Worm (Caenorhabditis elegans): ENCODE results near the gene F46H5.2.

F46H5.2 gene

ce11 chrX:7242878-7243277 lies 22.6 kb upstream of the F46H5.2 start, which contains the start of gene F46H5.7:
Gene F46H5.7, minus strand, starts transcription at chrX:7242983.
- TF ChIP-seq tbx-11 (GFP tag; IDR thresholded peaks at IDR 0.05): no peak
- no peak for TF ChIP-seq ceh-36 (tag; optimal IDR thresholded peaks at IDR 0.05)
- no peak for TF ChIP-seq pes-1 (GFP tag; IDR thresholded peaks at IDR 0.05)
- TF ChIP-seq ets-7 (tag; optimal IDR thresholded peaks at IDR 0.05): no peak
- no peak for TF ChIP-seq scrt-1 (GFP tag; IDR thresholded peaks at IDR 0.05)
- TF ChIP-seq tra-4 (tag; optimal IDR thresholded peaks at IDR 0.05): no peak
- TF ChIP-seq F13C5.2 (tag; optimal IDR thresholded peaks at IDR 0.05): no peak
- no peak for TF ChIP-seq ama-1 (optimal IDR thresholded peaks at IDR 0.05)
- no peak for TF ChIP-seq tbx-37 (GFP tag; conservative IDR thresholded peaks at IDR 0.05)
- TF ChIP-seq aly-1 (tag; optimal IDR thresholded peaks at IDR 0.05): no peak
- TF ChIP-seq ceh-13 (GFP tag; optimal IDR thresholded peaks at IDR 0.05): no peak
- TF ChIP-seq B0310.2 (tag; optimal IDR thresholded peaks at IDR 0.05): no peak

DNA sequence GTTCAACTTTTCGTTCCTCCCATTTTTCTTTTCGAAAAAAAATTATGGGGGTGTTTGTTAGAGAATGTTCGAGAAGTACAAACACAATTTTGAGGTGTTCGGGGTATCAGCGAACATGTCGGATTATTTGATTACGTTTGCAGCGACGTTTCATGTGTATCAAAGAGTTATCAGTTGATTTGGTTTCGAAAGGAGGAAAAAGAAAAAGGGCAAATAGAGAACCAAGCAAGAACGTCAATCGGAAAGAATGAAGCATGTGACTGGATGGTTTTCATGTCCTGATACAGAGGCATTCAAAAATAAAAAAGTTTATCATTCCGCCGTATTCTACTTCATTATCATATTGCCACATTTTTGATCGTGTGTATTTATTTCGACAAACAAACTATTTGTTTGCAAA lies 20.7 kb upstream of the F46H5.2 start:
- TF ChIP-seq ets-7 (tag; optimal IDR thresholded peaks at IDR 0.05) (no peak), ama-1 (optimal IDR thresholded peaks at IDR 0.05) (no peak), flt-1 (GFP tag; IDR thresholded peaks at IDR 0.05) (no peak), ceh-13 (GFP tag; optimal IDR thresholded peaks at IDR 0.05) (no peak)

- TF ChIP-seq scrt-1 (GFP tag; IDR thresholded peaks at IDR 0.05) (0 out of 2 replicates have a peak, but pooled peaks have one; percentile 21), ets-7 (tag; optimal IDR thresholded peaks at IDR 0.05) (no peak), F13C5.2 (tag; optimal IDR thresholded peaks at IDR 0.05) (peak; percentile 53)
Observed at ce11 chrX:7254558-7254957, 10.9 kb upstream of the F46H5.2 start, which contains the start of gene F46H5.4. Gene F46H5.4, minus strand, starts transcription at chrX:7254610.

- TF ChIP-seq aly-1 (tag; optimal IDR thresholded peaks at IDR 0.05) (no peak), ceh-13 (GFP tag; optimal IDR thresholded peaks at IDR 0.05) (no peak), ets-7 (tag; optimal IDR thresholded peaks at IDR 0.05) (no peak), pes-1 (GFP tag; IDR thresholded peaks at IDR 0.05) (no peak), ama-1 (optimal IDR thresholded peaks at IDR 0.05) (no peak), hmg-4 (GFP tag; optimal IDR thresholded peaks at IDR 0.05) (no peak), tra-4 (tag; optimal IDR thresholded peaks at IDR 0.05) (no peak), sea-1 (GFP tag; conservative IDR thresholded peaks at IDR 0.05) (no peak), tbx-37 (GFP tag; conservative IDR thresholded peaks at IDR 0.05) (no peak), B0310.2 (tag; optimal IDR thresholded peaks at IDR 0.05) (no peak), flt-1 (GFP tag; IDR thresholded peaks at IDR 0.05) (no peak), tbx-11 (GFP tag; IDR thresholded peaks at IDR 0.05) (no peak), ceh-36 (tag; optimal IDR thresholded peaks at IDR 0.05) (no peak)
Observed at ce11 chrX:7256891-7257290, 8.6 kb upstream of the F46H5.2 start, which contains the start of gene F46H5.5. Gene F46H5.5, minus strand, starts transcription at chrX:7256991.

DNA sequence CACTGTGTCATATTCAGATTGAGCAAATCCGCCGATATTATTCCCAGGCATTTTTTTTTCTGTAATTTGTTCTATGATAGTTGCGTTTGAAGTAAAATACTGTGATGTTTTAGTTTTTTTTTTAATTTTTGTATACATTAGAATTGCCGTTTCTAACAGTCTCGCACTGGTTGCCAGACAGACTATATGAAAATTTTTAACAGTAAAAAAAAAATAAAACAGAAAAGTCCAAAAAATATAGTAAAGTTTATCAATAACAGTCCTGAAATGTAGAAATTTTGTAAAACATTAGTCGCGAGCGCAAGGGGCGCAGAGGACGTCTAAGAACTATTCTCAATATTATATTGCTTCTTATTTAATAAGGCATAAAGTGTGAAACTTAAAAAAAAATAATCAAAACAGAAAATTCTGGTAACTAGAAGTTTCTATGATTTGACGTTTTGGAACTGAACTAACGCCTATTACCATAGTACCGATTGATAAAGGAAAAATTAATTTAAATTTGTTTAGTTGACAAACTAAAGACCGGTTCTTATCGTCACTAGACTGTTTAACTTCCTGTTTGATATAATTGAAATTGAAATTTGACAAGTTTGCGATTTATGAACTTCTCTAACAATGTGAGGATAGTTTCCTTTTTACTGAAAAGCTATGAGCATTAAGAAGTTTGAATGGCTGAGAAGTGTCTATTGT lies 5.0 kb upstream of the F46H5.2 start, which contains the start of gene lact-1:
Gene lact-1, minus strand, starts transcription at position 51 of the 693 bp plus-strand sequence.
- TF ChIP-seq sea-1 (GFP tag; conservative IDR thresholded peaks at IDR 0.05): no peak
- no peak for TF ChIP-seq aly-1 (tag; optimal IDR thresholded peaks at IDR 0.05)
- no peak for TF ChIP-seq flt-1 (GFP tag; IDR thresholded peaks at IDR 0.05)
- TF ChIP-seq tbx-11 (GFP tag; IDR thresholded peaks at IDR 0.05): no peak
- TF ChIP-seq hmg-4 (GFP tag; optimal IDR thresholded peaks at IDR 0.05): no peak
- TF ChIP-seq tra-4 (tag; optimal IDR thresholded peaks at IDR 0.05): no peak
- TF ChIP-seq ceh-36 (tag; optimal IDR thresholded peaks at IDR 0.05): no peak
- TF ChIP-seq hnd-1 (tag; optimal IDR thresholded peaks at IDR 0.05): no peak
- TF ChIP-seq hmbx-1 (tag; optimal IDR thresholded peaks at IDR 0.05): no peak
- TF ChIP-seq ama-1 (optimal IDR thresholded peaks at IDR 0.05): no peak
- TF ChIP-seq scrt-1 (GFP tag; IDR thresholded peaks at IDR 0.05): no peak
- TF ChIP-seq B0310.2 (tag; optimal IDR thresholded peaks at IDR 0.05): no peak
- TF ChIP-seq ceh-13 (GFP tag; optimal IDR thresholded peaks at IDR 0.05): no peak
- no peak for TF ChIP-seq pes-1 (GFP tag; IDR thresholded peaks at IDR 0.05)
- no peak for TF ChIP-seq F13C5.2 (tag; optimal IDR thresholded peaks at IDR 0.05)
- TF ChIP-seq tbx-37 (GFP tag; conservative IDR thresholded peaks at IDR 0.05): no peak
- TF ChIP-seq ets-7 (tag; optimal IDR thresholded peaks at IDR 0.05): no peak

- TF ChIP-seq aly-1 (tag; optimal IDR thresholded peaks at IDR 0.05) (peak; percentile 25), tbx-37 (GFP tag; conservative IDR thresholded peaks at IDR 0.05) (0 out of 2 replicates have a peak, but pooled peaks have one; percentile 34), ceh-13 (GFP tag; optimal IDR thresholded peaks at IDR 0.05) (peak; percentile 3), flt-1 (GFP tag; IDR thresholded peaks at IDR 0.05) (peak; percentile 63; the same call in 1 of the 2 replicates), sea-1 (GFP tag; conservative IDR thresholded peaks at IDR 0.05) (peak; percentile 64; the same call in 1 of the 2 replicates), ets-7 (tag; optimal IDR thresholded peaks at IDR 0.05) (peak; percentile 32), F13C5.2 (tag; optimal IDR thresholded peaks at IDR 0.05) (peak; percentile 73), hmg-4 (GFP tag; optimal IDR thresholded peaks at IDR 0.05) (peak; percentile 91), hmbx-1 (tag; optimal IDR thresholded peaks at IDR 0.05) (no peak), tra-4 (tag; optimal IDR thresholded peaks at IDR 0.05) (no peak)
Observed at ce11 chrX:7264591-7265306, 699 bp upstream of the F46H5.2 start.

- TF ChIP-seq aly-1 (tag; optimal IDR thresholded peaks at IDR 0.05) (no peak), scrt-1 (GFP tag; IDR thresholded peaks at IDR 0.05) (0 out of 2 replicates have a peak, but pooled peaks have one; percentile 30), hnd-1 (tag; optimal IDR thresholded peaks at IDR 0.05) (no peak), hmbx-1 (tag; optimal IDR thresholded peaks at IDR 0.05) (no peak), sea-1 (GFP tag; conservative IDR thresholded peaks at IDR 0.05) (0 out of 2 replicates have a peak, but pooled peaks have one; percentile 31), ama-1 (optimal IDR thresholded peaks at IDR 0.05) (no peak), tbx-11 (GFP tag; IDR thresholded peaks at IDR 0.05) (no peak), tra-4 (tag; optimal IDR thresholded peaks at IDR 0.05) (no peak), ets-7 (tag; optimal IDR thresholded peaks at IDR 0.05) (no peak)
Observed at ce11 chrX:7268965-7269364, 3.5 kb downstream of the F46H5.2 start.
